Fruit fly (Drosophila melanogaster): ENCODE data around the gene BoYb.
A peak's percentile ranks its signal among the peaks of the same experiment; 100 is the strongest.

BoYb gene

dm6 chr3L:22870378-22870777 lies 31.3 kb upstream of the BoYb start:
- no peak for TF ChIP-seq slou (GFP tag; optimal IDR thresholded peaks at IDR 0.05)
- peak; percentile 16 for TF ChIP-seq exex (tag; optimal IDR thresholded peaks at IDR 0.05)
- TF ChIP-seq PHDP (tag; optimal IDR thresholded peaks at IDR 0.05) = no peak
- TF ChIP-seq sug (tag; optimal IDR thresholded peaks at IDR 0.05) = peak; percentile 47
- no peak for TF ChIP-seq schlank (tag; optimal IDR thresholded peaks at IDR 0.05)
- TF ChIP-seq Fer2 (tag; optimal IDR thresholded peaks at IDR 0.05) = no peak
- no peak for TF ChIP-seq zf30C (GFP tag; optimal IDR thresholded peaks at IDR 0.05)
- peak; percentile 64; the same call in 1 of the 2 replicates for TF ChIP-seq GATAe (GFP tag; conservative IDR thresholded peaks at IDR 0.05)
- TF ChIP-seq CG17612 (GFP tag; IDR thresholded peaks at IDR 0.05) = no peak
- peak; percentile 92 for TF ChIP-seq cwo (GFP tag; optimal IDR thresholded peaks at IDR 0.05)
- no peak for TF ChIP-seq CG10543 (GFP tag; optimal IDR thresholded peaks at IDR 0.05)
- no peak for TF ChIP-seq eyg (GFP tag; optimal IDR thresholded peaks at IDR 0.05)
- peak; percentile 63 for TF ChIP-seq kay (GFP tag; optimal IDR thresholded peaks at IDR 0.05)
- TF ChIP-seq eve (GFP tag; optimal IDR thresholded peaks at IDR 0.05) = no peak
- no peak for TF ChIP-seq run (tag; optimal IDR thresholded peaks at IDR 0.05)
- TF ChIP-seq E2f2 (GFP tag; IDR thresholded peaks at IDR 0.05) = no peak
- no peak for TF ChIP-seq CG4282 (GFP tag; optimal IDR thresholded peaks at IDR 0.05)
- TF ChIP-seq Pdp1 (GFP tag; optimal IDR thresholded peaks at IDR 0.05) = peak in 1 of 2 experiments; percentile 64
- peak; percentile 5 for TF ChIP-seq HmgZ (tag; optimal IDR thresholded peaks at IDR 0.05)
- TF ChIP-seq CG9932 (GFP tag; IDR thresholded peaks at IDR 0.05) = no peak
- no peak for TF ChIP-seq rib (GFP tag; IDR thresholded peaks at IDR 0.05)
- TF ChIP-seq tin (GFP tag; optimal IDR thresholded peaks at IDR 0.05) = no peak
- no peak for TF ChIP-seq pho (GFP tag; optimal IDR thresholded peaks at IDR 0.05)
- TF ChIP-seq gsb-n (tag; optimal IDR thresholded peaks at IDR 0.05) = no peak
- no peak for TF ChIP-seq CG5180 (GFP tag; optimal IDR thresholded peaks at IDR 0.05)
- TF ChIP-seq sc (optimal IDR thresholded peaks at IDR 0.05) = no peak
- no peak for TF ChIP-seq sc (GFP tag; optimal IDR thresholded peaks at IDR 0.05)
- no peak for TF ChIP-seq NfI (GFP tag; optimal IDR thresholded peaks at IDR 0.05)
- TF ChIP-seq CG2116 (GFP tag; optimal IDR thresholded peaks at IDR 0.05) = no peak
- TF ChIP-seq CG13775 (GFP tag; optimal IDR thresholded peaks at IDR 0.05) = no peak
- peak; percentile 21 for TF ChIP-seq Hey (tag; optimal IDR thresholded peaks at IDR 0.05)
- 0 out of 3 replicates have a peak, but pooled peaks have one; percentile 4 for TF ChIP-seq gce (GFP tag; IDR thresholded peaks at IDR 0.05)
- TF ChIP-seq onecut (GFP tag; IDR thresholded peaks at IDR 0.05) = peak; percentile 85
- TF ChIP-seq sqz (GFP tag; optimal IDR thresholded peaks at IDR 0.05) = no peak
- peak; percentile 79 for TF ChIP-seq crol (GFP tag; IDR thresholded peaks at IDR 0.05)
- no peak for TF ChIP-seq CG9797 (GFP tag; optimal IDR thresholded peaks at IDR 0.05)
- no peak for TF ChIP-seq p53 (GFP tag; optimal IDR thresholded peaks at IDR 0.05)
- TF ChIP-seq CG1233 (GFP tag; optimal IDR thresholded peaks at IDR 0.05) = no peak

DNA sequence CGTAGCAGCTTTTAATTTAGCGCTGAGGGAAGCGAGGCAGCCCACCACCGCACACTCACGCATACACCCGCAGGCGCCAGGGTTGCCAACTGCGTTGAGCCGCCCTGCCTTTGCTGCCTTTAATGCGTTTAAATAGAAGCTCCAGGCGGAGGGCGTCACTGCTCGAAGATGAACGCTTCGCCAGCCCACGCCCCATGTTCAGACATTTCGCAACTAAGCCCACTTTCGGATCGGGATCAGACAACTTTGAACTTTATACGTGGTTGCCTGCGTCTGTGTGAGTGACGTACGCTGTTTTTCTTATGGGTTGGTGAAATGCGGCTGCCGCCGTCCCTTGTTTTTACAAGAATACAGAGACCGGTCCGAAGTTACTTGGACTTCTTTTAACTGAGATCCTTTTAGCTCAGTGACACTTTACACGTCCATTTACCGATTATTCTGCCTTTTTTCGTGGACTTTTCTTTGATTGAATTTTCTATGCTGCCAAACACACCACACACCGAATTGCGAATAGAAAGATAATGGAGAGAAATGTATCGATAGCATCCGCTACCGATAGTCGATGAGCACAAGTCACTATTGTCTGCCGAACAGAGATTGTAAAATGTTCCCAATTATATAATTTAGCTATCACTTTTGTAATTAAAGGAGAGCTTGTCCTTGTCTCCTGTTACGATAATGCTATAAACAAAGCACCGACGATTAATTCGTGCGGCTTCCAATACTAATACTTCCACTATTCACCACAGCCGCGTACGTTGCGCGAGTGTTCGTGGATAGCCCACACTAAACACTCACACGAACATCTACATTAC lies 30.5 kb upstream of the BoYb start:
- TF ChIP-seq kay (GFP tag; optimal IDR thresholded peaks at IDR 0.05) = no peak
- no peak for TF ChIP-seq dpn (GFP tag; optimal IDR thresholded peaks at IDR 0.05)
- no peak for TF ChIP-seq phol (tag; optimal IDR thresholded peaks at IDR 0.05)
- no peak for TF ChIP-seq ab (GFP tag; optimal IDR thresholded peaks at IDR 0.05)
- TF ChIP-seq trh (GFP tag; optimal IDR thresholded peaks at IDR 0.05) = no peak
- no peak for TF ChIP-seq Dek (tag; optimal IDR thresholded peaks at IDR 0.05)
- no peak for TF ChIP-seq CG17568 (GFP tag; optimal IDR thresholded peaks at IDR 0.05)
- no peak for TF ChIP-seq CG1792 (GFP tag; optimal IDR thresholded peaks at IDR 0.05)
- no peak for TF ChIP-seq chn (GFP tag; optimal IDR thresholded peaks at IDR 0.05)
- TF ChIP-seq H15 (GFP tag; IDR thresholded peaks at IDR 0.05) = no peak
- no peak for TF ChIP-seq CG31365 (tag; optimal IDR thresholded peaks at IDR 0.05)
- no peak for TF ChIP-seq CG7271 (tag; optimal IDR thresholded peaks at IDR 0.05)
- no peak for TF ChIP-seq sim (GFP tag; IDR thresholded peaks at IDR 0.05)
- no peak for TF ChIP-seq CG5180 (GFP tag; optimal IDR thresholded peaks at IDR 0.05)
- peak; percentile 30; the same call in 2 of the 3 replicates for TF ChIP-seq Doc3 (GFP tag; IDR thresholded peaks at IDR 0.05; ENCODE audit: partially characterized antibody)
- peak; percentile 11 for TF ChIP-seq CG9727 (GFP tag; optimal IDR thresholded peaks at IDR 0.05)

Data from whole organism, embryonic.